Fruit fly (Drosophila melanogaster): Measurements from ENCODE around the gene CG7120.

The CG7120 gene

DNA sequence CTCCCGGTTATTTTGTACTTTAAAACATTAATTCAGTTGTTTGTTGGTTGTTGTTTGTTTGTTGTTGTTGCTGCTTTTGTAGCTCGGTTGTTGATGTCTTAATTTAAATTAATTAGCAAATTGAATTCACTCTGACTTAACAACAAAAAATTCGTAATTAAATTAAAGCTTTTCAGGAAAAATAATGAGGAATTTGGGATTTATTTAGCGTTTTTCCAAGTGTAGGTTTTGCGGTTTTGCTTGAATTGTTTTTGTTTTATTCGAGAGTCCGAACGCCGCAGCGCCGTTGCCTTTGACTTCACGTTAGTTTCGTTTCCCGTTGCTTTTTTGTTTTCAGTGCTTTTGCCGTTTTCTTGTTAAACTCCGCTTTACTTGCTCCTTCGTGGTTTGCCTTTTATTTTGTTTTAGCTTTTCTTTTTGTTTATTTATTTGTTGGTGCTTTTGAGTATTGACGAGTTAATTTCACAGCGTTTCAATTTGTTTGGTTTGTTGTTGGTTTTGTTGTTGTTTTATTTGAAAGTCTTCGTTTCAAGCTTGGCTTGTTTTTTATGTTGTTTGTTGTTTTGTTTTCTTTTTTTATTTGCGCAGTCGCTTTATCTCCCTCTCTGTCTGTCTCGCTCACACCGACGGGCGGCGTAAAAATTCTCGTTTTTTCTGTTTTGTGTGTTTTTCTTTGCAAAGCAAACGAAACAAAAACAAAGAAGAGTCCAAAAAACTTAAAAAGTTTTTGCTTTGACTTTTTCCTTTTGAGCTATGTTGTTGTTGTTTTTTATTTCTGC is 45.2 kb downstream of the CG7120 start:
- TF ChIP-seq ttk (optimal IDR thresholded peaks at IDR 0.05): no peak
- TF ChIP-seq Sin3A (optimal IDR thresholded peaks at IDR 0.05): no peak
- no peak for TF ChIP-seq Myc (optimal IDR thresholded peaks at IDR 0.05)
- TF ChIP-seq insv (optimal IDR thresholded peaks at IDR 0.05): no peak
- TF ChIP-seq h (optimal IDR thresholded peaks at IDR 0.05): no peak
- no peak for TF ChIP-seq psq (optimal IDR thresholded peaks at IDR 0.05)

DNA sequence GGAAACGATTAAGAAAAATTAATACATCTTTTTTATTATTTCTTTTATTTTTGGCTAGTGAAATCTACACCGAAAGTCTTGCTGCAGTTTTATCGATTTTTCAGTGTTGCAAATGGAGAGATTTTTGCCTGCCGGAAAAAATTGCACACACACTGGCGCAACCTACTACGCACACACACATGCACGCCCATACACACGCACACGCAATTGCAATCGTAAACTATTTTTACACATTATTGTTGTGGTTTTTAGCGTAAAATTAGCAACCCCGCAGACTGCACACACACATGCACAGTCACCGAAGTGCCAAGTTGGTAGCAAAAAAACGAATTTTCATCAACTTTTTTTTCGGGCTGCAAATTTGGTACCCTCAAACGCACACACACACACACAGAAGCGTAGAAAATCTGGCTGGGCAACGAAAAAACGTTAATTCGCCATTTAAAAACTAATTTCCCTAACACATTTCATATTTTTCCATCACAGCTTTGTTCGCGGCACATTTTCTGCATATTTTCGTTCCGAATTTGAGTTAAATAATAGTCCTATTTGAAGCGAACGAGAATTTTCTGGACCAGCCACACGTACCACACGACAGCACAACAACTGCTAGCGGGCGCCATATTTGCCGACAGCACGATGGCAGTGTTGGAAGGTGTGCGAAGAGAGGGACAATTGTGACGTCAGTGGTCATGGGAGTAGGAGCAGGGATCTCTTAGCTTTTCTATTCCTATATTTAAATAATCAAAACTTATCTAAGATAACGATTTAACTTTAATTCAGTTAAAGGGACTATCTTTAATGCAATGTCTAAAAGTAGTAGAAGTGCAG is 46.2 kb downstream of the CG7120 start, which contains the start of gene Unr:
Gene Unr, minus strand, starts transcription at position 637 of the 831 bp plus-strand sequence.
- TF ChIP-seq Sin3A (optimal IDR thresholded peaks at IDR 0.05): no peak

DNA sequence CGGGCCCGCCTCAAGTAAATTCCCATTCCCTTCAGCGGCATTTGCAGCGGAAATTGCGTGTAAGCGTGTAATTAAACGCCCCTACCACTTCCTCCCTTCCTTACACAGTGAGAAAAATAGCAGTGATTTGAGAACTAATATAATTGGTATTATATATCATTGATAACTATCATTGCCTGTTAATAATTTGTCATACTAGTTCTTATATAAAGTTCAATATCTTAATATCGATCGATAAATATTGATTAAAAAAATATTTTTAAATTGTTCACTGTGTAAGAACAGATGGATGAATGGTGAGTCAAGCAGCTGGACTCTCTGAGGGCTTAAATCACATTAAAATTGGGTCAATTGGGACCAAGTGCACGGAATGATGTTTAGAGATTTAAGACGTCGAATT is 49.2 kb downstream of the CG7120 start:
- no peak for TF ChIP-seq ttk (optimal IDR thresholded peaks at IDR 0.05)
- TF ChIP-seq Myc (optimal IDR thresholded peaks at IDR 0.05): no peak
- TF ChIP-seq insv (optimal IDR thresholded peaks at IDR 0.05): no peak
- TF ChIP-seq psq (optimal IDR thresholded peaks at IDR 0.05): no peak
- TF ChIP-seq h (optimal IDR thresholded peaks at IDR 0.05): no peak
- TF ChIP-seq Sin3A (optimal IDR thresholded peaks at IDR 0.05): no peak

DNA sequence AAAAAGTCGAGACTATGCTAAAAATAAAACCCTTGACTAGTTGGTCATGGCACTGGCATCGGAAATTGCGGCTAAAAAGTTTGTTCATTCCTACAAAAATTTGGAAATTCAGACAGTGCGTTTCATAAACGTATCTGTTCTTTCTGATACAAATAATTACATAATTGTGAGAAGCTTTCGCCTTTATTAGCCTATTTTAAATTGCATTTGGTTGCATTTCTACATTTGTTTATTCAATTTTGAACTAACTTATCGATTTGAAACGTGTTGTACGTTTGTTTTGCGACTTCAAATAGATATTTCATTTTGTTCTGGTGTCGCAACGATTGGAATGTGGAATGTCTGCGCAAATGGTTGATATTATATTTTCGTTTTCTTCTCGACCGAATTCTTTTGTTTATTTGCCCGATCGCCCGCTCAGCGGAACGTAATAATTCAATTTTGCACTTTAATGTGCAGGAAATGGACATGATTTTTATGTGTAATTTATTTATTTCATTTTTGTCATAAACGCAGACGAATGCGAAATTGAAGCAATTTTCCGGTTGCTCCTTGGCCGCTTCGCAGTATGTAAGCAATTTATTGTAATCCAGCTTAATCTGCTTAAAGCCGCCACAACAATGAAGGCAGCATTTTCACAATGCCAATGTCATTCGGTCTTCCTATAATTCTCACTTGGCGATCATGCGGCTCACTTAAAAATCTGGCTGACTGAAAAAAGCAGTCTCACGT is 50.4 kb downstream of the CG7120 start:
- TF ChIP-seq h (optimal IDR thresholded peaks at IDR 0.05) (no peak), Sin3A (optimal IDR thresholded peaks at IDR 0.05) (no peak), insv (optimal IDR thresholded peaks at IDR 0.05) (no peak), Myc (optimal IDR thresholded peaks at IDR 0.05) (no peak), ttk (optimal IDR thresholded peaks at IDR 0.05) (no peak), psq (optimal IDR thresholded peaks at IDR 0.05) (no peak)

DNA sequence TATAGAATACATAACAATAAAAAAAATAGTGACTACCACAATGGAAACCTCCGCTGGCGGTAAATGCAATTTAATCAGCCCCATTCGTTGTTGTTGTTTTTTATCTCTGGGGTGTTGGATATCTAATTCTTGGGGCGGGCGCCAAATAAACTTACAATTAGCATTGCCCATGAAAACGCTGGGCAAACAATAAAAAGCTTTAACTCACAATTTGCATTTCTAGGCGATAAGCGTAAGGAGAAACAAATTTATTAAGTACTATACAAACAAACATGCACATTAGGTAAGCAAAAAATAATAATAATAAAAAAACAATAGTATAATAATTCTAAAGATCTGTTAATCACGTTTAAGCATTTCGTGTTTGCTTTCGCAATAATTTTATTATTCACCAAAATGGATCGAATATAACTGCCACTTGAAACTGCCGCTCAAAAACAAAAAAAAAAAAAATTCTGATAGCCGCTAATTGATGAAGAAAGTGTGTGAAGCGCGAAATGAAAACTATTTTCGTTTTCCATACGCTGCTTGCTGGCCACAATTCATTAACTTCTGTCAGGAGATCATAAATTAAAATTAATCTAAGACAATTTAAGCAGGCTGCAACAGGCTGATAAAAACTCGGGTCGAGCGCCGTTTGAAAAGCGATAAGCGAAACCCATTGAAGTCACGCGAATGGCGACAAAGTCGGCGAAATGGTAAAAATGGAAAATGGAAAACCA is 52.2 kb downstream of the CG7120 start:
- TF ChIP-seq psq (optimal IDR thresholded peaks at IDR 0.05) (no peak), h (optimal IDR thresholded peaks at IDR 0.05) (no peak), Myc (optimal IDR thresholded peaks at IDR 0.05) (no peak), ttk (optimal IDR thresholded peaks at IDR 0.05) (no peak), Sin3A (optimal IDR thresholded peaks at IDR 0.05) (no peak), insv (optimal IDR thresholded peaks at IDR 0.05) (no peak)

DNA sequence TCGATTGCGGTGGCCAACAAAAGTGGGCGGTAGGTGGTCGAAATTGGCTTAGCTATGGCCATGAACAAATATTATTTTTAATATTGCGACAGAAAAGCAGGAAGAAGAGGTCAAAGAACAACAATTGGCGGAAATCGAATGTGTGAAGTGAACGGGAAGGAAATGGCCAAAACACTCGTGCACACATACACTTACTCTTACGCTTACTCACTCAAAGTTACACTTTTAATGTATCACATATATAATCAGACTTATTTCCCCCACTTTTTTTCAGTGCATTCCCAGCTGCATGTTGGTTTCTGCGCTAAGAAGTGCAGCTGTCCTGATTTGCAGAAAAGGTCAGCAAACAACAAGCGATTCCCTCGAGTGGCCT is 52.7 kb downstream of the CG7120 start:
- no peak for TF ChIP-seq insv (optimal IDR thresholded peaks at IDR 0.05)
- no peak for TF ChIP-seq h (optimal IDR thresholded peaks at IDR 0.05)
- TF ChIP-seq psq (optimal IDR thresholded peaks at IDR 0.05): no peak
- TF ChIP-seq Sin3A (optimal IDR thresholded peaks at IDR 0.05): no peak
- no peak for TF ChIP-seq ttk (optimal IDR thresholded peaks at IDR 0.05)
- no peak for TF ChIP-seq Myc (optimal IDR thresholded peaks at IDR 0.05)

DNA sequence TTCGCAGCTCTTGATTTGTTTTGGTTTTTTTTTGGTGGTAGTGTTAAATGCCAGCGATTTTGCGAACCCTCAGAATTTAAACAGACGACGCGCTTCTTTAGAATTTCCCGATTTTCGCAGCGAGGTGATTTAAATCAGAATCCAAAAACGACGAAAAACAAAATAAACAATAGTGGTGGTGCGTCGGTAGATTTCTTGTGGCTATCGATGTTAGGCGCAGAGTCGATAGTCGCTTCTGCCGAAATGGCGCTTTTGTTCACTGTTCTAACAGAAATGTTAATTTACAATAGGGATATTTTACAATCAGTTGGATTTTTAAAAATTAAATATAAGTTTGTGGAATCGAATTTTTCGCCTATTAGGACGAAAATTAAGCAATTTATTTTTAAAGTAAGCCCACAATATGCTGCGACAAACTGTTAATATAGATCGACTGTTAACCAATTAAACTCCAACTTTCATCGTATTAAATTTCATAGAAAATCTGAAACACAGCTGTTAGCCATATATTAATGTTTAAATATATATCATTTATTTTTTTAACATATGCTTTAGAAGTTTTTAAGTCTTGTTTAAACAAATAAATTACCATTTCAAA is 53.5 kb downstream of the CG7120 start, which contains the start of gene CG6983:
Gene CG6983, minus strand, starts transcription at position 176 of the 598 bp plus-strand sequence.
- TF ChIP-seq insv (optimal IDR thresholded peaks at IDR 0.05) (no peak), Sin3A (optimal IDR thresholded peaks at IDR 0.05) (no peak), h (optimal IDR thresholded peaks at IDR 0.05) (no peak), ttk (optimal IDR thresholded peaks at IDR 0.05) (no peak), psq (optimal IDR thresholded peaks at IDR 0.05) (no peak), Myc (optimal IDR thresholded peaks at IDR 0.05) (no peak)

DNA sequence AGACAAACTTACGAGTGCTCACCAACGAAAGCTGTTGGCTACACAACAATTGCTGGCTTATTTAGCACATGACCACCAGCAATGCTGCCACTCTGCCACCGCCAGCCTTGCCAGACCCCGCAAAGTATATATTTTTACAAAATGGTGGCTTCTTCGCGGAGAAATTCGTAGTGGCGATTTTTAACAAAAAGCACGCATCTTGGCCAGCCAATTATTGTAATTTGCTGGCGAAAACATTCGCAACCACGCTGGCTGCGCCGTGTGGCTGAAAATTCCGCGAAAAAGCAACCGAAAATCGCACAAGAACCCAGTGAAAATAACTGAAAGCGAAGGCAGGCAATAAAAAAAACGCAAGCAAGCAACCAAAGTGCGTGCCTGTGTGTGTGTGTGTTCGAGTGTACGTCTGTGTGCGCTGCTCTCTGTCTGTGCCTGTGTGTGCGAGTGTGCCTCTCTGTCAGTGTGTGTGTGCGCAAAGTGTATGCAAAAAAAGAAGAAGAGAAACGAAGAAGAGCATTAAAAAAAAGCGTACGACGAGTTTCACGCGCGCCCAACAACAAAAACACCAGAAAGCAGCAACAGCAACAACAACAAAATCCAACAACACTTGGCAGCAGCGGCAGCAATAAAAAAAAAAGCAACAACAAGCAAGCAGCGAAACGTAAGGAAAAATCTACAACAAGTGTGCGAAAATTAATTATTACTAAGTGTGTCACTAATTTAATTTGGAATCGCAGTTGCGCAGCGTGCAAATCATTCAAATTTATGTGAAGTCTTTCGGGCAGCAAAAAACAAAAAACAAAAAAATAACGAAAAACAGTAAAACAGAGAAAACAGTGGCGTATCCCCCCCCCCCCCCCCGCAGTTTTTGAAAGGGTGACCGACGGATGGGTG is 54.2 kb downstream of the CG7120 start, which contains the start of gene Gug:
Gene Gug, plus strand, starts transcription at position 123 of the 891 bp plus-strand sequence.
- no peak for TF ChIP-seq psq (optimal IDR thresholded peaks at IDR 0.05)

DNA sequence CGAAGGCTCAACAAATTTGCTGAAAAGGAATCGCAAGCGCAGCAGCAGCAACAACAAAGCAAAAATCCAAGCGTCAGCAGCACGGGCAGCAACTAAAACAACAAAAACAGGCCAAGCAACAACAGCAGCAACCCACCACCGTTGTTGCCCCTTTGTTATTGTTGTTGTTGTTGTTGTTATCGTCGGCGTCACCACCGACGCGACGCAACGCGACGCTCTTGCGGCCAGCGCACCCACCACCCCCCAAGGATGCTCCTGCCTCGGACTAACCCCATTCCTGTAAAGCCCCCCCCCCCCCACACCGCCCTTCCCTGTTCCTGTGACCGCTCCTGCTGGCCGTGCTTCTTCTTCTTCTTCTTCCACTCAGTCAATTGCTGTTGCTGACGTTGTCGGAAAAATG is 54.9 kb downstream of the CG7120 start:
- TF ChIP-seq insv (optimal IDR thresholded peaks at IDR 0.05): no peak
- no peak for TF ChIP-seq psq (optimal IDR thresholded peaks at IDR 0.05)
- no peak for TF ChIP-seq Sin3A (optimal IDR thresholded peaks at IDR 0.05)
- no peak for TF ChIP-seq ttk (optimal IDR thresholded peaks at IDR 0.05)
- no peak for TF ChIP-seq Myc (optimal IDR thresholded peaks at IDR 0.05)
- TF ChIP-seq h (optimal IDR thresholded peaks at IDR 0.05): no peak

Data from Kc167 (cell line).